Worm (Caenorhabditis elegans): ENCODE measurements around the gene Y6G8.5.
A peak's percentile ranks its signal among the peaks of the same experiment; 100 is the strongest.
"Not testable (repeated sequence)": the region's sequence is repeated elsewhere in the genome, so short reads cannot be mapped to it uniquely, and the experiment has no call there.

Y6G8.5 gene

DNA sequence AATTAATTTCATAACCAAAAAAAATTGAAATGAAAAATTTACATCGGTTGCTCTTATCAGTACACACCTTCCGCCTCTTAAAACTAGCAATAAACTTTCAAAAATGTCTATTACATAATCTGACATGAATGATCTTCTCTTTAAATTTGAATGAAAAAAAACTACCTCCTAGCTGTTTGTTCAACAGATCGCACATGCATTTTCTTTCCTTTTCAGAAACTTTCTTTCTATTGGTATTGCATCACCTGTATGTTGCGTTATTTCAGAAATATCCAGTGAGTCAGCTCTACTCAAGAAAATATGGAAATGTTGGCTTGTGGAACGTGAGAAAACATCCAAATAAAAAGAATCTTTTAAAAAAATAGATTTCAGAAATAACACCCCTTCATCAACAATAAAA lies 7.7 kb upstream of the Y6G8.5 start, which contains the start of gene F57G4.1 (continued):
- TF ChIP-seq nhr-19 (GFP tag; conservative IDR thresholded peaks at IDR 0.05), result no peak
- TF ChIP-seq jun-1 (tag; optimal IDR thresholded peaks at IDR 0.05), result no peak
- TF ChIP-seq ceh-63 (GFP tag; optimal IDR thresholded peaks at IDR 0.05), result no peak

DNA sequence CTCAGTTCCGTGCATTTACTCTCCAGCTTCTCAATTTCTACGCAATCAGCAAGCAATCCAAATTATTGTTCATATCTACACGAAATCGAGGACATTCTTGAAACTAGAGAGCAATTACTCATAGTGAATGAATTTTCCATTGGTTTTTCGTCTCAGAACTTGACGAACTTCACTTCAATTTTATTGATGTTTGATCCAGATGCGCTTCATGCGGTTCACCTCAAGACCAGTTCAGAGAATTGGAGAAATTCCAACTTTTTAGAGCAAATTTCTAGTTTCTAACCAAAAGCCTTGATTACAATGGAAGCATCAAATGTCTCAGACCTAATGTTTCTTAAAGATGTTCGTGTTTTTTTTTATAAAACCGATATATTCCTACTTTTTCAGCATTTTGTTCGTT lies 4.8 kb upstream of the Y6G8.5 start, which contains the start of gene Y6G8.8:
TSS of gene Y6G8.8 (plus strand) at position 301 of the 400 bp plus-strand sequence.
- TF ChIP-seq fkh-4 (tag; optimal IDR thresholded peaks at IDR 0.05; ENCODE audit: borderline replicate concordance), result no peak
- TF ChIP-seq nhr-76 (tag; optimal IDR thresholded peaks at IDR 0.05), result no peak
- no peak for TF ChIP-seq swsn-7 (tag; optimal IDR thresholded peaks at IDR 0.05)
- TF ChIP-seq skn-1 (tag; optimal IDR thresholded peaks at IDR 0.05), result no peak
- TF ChIP-seq zip-4 (GFP tag; optimal IDR thresholded peaks at IDR 0.05), result no peak
- TF ChIP-seq nhr-19 (GFP tag; conservative IDR thresholded peaks at IDR 0.05), result no peak
- no peak for TF ChIP-seq mep-1 (tag; optimal IDR thresholded peaks at IDR 0.05)
- no peak for TF ChIP-seq tbx-2 (tag; optimal IDR thresholded peaks at IDR 0.05)
- no peak for TF ChIP-seq dpl-1 (GFP tag; optimal IDR thresholded peaks at IDR 0.05)
- no peak for TF ChIP-seq lin-14 (GFP tag; optimal IDR thresholded peaks at IDR 0.05)
- TF ChIP-seq unc-98 (GFP tag; IDR thresholded peaks at IDR 0.05), result no peak
- no peak for TF ChIP-seq nhr-237 (tag; optimal IDR thresholded peaks at IDR 0.05)

DNA sequence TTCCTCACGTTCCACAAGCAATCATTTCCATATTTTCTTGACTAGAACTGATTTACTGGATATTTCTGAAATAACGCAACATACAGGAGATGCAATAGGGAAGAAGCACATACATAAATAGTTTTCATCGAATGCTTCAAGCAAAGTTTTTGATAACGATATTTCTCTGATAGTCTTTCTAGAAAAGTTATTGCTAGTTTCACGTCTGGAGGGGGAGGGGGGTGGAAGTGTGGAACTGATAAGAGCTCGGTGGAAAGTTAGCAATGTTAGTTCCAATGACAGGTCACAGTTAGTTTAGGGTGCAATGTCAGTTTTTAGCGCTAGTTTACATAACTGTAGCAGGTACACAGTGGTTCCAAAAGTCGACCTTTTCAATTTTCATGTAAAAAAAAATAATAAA lies 1.3 kb upstream of the Y6G8.5 start, which contains the start of gene Y6G8.6:
TSS of gene Y6G8.6 (minus strand) at position 98 of the 400 bp plus-strand sequence.
- TF ChIP-seq elt-2 (tag; optimal IDR thresholded peaks at IDR 0.05) (peak; percentile 72), nhr-76 (tag; optimal IDR thresholded peaks at IDR 0.05) (no peak)

DNA sequence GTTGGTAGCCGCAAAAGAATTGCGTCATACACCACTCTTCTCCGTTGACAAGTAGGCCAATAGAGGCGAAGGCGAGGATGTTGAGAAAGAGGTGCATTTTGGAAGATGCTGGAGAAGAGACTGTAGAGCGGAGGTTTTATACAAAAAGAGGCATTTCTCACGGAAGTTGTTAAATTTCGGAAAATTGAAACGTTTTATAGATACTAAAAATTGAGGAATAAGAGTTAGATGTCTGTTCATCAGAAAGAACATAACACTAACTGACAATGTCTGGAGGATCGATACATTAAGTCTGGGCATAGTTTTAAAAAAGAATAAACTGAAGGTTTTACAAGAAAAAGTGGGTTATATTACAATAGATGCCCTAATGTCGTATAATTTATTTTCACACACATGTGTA lies 1.3 kb downstream of the Y6G8.5 start, which contains the start of gene Y6G8.14:
TSS of gene Y6G8.14 (minus strand) at position 101 of the 400 bp plus-strand sequence.
- TF ChIP-seq efl-1 (optimal IDR thresholded peaks at IDR 0.05) (no peak), efl-1 (GFP tag; optimal IDR thresholded peaks at IDR 0.05 in 1 of 2) (no peak), lir-3 (tag; optimal IDR thresholded peaks at IDR 0.05; ENCODE audit: poor library complexity) (no peak), snpc-4 (tag; optimal IDR thresholded peaks at IDR 0.05) (no peak), nhr-90 (tag; optimal IDR thresholded peaks at IDR 0.05; ENCODE audit: poor library complexity) (no peak), ces-1 (GFP tag; optimal IDR thresholded peaks at IDR 0.05) (no peak), nhr-77 (tag; optimal IDR thresholded peaks at IDR 0.05) (no peak), tbx-2 (tag; optimal IDR thresholded peaks at IDR 0.05) (no peak), mep-1 (tag; optimal IDR thresholded peaks at IDR 0.05) (no peak)

DNA sequence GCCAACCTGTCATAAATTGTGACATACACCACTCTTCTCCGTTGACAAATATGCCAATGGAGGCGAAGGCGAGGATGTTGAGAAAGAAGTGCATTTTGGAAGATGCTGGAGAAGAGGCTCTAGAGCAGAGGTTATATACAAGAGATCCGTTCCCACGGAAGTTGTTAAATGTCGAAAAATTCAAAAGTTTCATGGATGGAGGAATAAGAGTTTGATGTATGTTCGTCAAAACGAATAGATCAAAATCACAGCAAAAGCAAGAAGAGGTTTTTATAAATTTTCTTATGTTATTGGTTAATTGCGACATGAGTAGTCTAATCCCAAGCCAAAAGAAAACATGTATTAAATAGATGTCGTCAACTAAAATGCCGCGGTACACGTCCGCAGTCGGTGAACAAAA lies 5.0 kb downstream of the Y6G8.5 start, which contains the start of gene Y6G8.15:
TSS of gene Y6G8.15 (minus strand) at position 101 of the 400 bp plus-strand sequence.
- not testable (repeated sequence) for TF ChIP-seq irx-1 (tag; optimal IDR thresholded peaks at IDR 0.05); unc-30 (tag; optimal IDR thresholded peaks at IDR 0.05); ceh-88 (GFP tag; IDR thresholded peaks at IDR 0.05)

DNA sequence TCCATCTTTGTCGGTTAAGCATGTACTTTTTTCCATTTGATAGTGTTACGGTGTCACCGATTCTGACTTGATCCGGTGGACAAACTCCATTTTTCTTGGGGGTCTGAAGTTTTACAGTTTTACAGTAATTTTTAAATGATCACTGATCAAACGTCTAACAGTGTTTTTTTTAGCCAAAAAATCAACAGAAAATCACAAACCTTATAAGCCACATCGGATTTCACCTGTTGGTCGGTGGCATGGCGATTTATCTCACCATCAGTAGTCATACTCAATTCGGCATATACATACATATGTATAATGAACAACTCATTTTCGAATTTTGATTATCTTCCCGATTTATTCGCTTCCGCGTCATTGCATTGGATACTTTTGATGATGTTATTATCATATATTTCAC lies 7.7 kb downstream of the Y6G8.5 start, which contains the start of gene srz-91:
TSS of gene srz-91 (plus strand) at position 301 of the 400 bp plus-strand sequence.
- TF ChIP-seq mef-2 (tag; optimal IDR thresholded peaks at IDR 0.05) (no peak), pag-3 (tag; optimal IDR thresholded peaks at IDR 0.05; ENCODE audit: borderline replicate concordance, insufficient read depth) (no peak), fkh-4 (tag; optimal IDR thresholded peaks at IDR 0.05; ENCODE audit: borderline replicate concordance) (no peak), fos-1 (tag; optimal IDR thresholded peaks at IDR 0.05) (no peak), Y116A8C.19 (tag; optimal IDR thresholded peaks at IDR 0.05; ENCODE audit: borderline replicate concordance) (no peak), tbx-2 (tag; optimal IDR thresholded peaks at IDR 0.05) (no peak), lin-39 (tag; optimal IDR thresholded peaks at IDR 0.05) (no peak), aly-2 (tag; optimal IDR thresholded peaks at IDR 0.05) (no peak), isw-1 (GFP tag; IDR thresholded peaks at IDR 0.05) (no peak), alr-1 (tag; optimal IDR thresholded peaks at IDR 0.05; ENCODE audit: borderline replicate concordance) (no peak), ceh-88 (GFP tag; IDR thresholded peaks at IDR 0.05) (no peak), irx-1 (tag; optimal IDR thresholded peaks at IDR 0.05) (no peak)

All from whole organism, L1 larva.